Worm (Caenorhabditis elegans): Measurements from ENCODE around the gene ZK328.6.

- no peak for TF ChIP-seq ztf-11 (tag; optimal IDR thresholded peaks at IDR 0.05)
- no peak for TF ChIP-seq nhr-102 (tag; optimal IDR thresholded peaks at IDR 0.05)
- TF ChIP-seq lsy-2 (tag; optimal IDR thresholded peaks at IDR 0.05) = no peak
These were observed 26.4 kb upstream of the ZK328.6 start, which contains the start of gene clc-10 for ce11 chrIII:6056770-6057169.

Data from whole organism, L4 larva.